Fruit fly (Drosophila melanogaster) Kc167 (cell line): ENCODE measurements around the gene PAN3.

Source experiments
- Myc ChIP-seq: fragments of >200 bp; optimal IDR thresholded peaks from 2 replicates; lab custom pipeline; 2017; ENCODE audit warnings: missing external identifiers
- Sin3A ChIP-seq: fragments of >200 bp; optimal IDR thresholded peaks from 2 replicates; lab custom pipeline; 2018; ENCODE audit warnings: missing external identifiers
- h ChIP-seq: fragments of >200 bp; optimal IDR thresholded peaks from 3 replicates; lab custom pipeline; 2018; ENCODE audit warnings: missing external identifiers
- insv ChIP-seq: fragments of >200 bp; optimal IDR thresholded peaks from 3 replicates; lab custom pipeline; 2018; ENCODE audit warnings: missing external identifiers
- psq ChIP-seq: fragments of >200 bp; optimal IDR thresholded peaks from 2 replicates; lab custom pipeline; 2017; ENCODE audit warnings: missing external identifiers
- ttk ChIP-seq: sonication (Bioruptor generic); optimal IDR thresholded peaks from 2 replicates; lab custom pipeline; 2017; ENCODE audit warnings: missing external identifiers

Gene PAN3

DNA sequence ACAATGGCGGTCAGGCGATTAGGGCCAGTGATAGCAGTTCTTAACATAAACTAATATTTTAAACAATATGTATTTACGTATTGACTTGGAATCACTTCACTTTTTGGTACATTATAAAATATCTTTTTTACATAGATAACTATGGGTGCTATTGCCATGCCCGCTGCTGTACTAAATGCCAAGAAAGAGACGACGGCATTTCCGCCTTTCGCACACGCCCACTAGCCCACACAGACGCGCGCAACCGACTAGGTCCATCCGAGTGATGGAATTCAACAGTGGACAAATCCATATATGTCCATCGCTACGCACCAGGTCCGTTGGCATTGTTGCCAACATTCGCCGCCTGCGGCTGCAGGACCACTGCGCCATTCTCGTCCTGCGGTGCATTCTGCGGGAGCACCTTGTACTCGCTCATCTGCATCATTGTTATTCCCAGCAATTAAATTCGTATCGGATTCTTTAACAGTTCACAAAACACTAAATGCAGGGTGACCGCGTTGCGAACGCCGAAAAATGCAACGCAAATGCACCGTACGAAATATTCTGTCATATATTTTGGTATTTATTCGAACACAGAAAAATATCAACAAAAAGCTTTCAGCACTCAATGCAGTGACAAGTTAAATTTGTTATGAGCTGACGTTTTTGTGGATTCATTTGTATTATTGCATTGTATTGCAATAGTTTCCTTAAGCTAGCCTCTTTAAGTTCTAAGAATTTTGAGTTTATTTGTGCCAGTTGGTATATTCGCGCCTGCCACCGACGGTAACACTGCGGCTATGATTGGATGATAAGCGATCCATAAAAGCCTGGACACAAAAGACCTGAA, 24.4 kb upstream of the PAN3 start, which contains the start of the genes scramb2 and Sk2:
TSS of gene scramb2 (minus strand) at position 488 of the 832 bp plus-strand sequence.
TSS of gene Sk2 (plus strand) at position 763 of the 832 bp plus-strand sequence.
- TF ChIP-seq Myc (lab: Kevin White, UChicago) (no peak), psq (lab: Kevin White, UChicago) (no peak), ttk (lab: Kevin White, UChicago) (no peak), Sin3A (lab: Kevin White, UChicago) (no peak), h (lab: Kevin White, UChicago) (no peak), insv (lab: Kevin White, UChicago) (no peak)

DNA sequence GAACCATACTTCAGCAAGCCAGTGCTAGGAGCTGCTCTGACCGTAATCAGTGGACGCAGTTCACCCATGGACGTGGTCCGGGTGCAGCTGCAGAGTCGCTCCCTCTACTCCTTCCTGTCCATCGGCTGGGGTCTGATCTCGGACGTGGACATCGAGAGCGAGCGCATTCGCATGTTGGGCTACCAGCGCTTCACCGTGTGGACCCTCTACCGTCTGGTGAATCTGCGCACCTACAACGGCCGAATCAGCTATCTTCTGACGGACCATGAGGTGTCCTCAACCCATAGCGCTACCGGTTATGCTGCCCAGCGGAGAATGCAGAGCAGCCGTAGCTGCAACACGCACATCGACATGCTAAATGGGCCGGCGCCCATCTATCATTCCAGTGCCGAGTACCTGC, 22.3 kb upstream of the PAN3 start:
- no peak for TF ChIP-seq Sin3A (lab: Kevin White, UChicago)

DNA sequence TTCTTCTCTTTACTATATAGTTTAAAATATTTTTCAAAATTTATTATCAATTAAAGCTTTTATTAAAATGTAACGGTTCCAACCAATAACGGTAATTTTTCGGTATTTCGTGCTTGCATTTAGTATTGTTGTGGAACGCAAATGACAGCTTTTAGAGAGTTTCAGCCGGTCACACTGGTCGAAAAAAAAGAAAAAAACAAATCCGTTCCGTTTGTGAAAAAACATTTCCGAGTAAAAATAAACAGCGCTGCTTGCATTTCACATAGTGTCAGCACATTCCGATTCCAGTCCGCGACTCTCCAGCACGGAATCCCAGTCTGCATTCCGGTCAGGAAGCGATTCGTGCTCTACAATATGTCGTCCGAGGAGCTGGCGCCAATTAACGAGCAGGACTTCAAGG, 20.7 kb upstream of the PAN3 start, which contains the start of gene CG32485:
TSS of gene CG32485 (plus strand) at position 139 of the 400 bp plus-strand sequence.
- TF ChIP-seq Myc (lab: Kevin White, UChicago) (no peak), ttk (lab: Kevin White, UChicago) (no peak), insv (lab: Kevin White, UChicago) (no peak), psq (lab: Kevin White, UChicago) (no peak), Sin3A (lab: Kevin White, UChicago) (no peak), h (lab: Kevin White, UChicago) (no peak)

DNA sequence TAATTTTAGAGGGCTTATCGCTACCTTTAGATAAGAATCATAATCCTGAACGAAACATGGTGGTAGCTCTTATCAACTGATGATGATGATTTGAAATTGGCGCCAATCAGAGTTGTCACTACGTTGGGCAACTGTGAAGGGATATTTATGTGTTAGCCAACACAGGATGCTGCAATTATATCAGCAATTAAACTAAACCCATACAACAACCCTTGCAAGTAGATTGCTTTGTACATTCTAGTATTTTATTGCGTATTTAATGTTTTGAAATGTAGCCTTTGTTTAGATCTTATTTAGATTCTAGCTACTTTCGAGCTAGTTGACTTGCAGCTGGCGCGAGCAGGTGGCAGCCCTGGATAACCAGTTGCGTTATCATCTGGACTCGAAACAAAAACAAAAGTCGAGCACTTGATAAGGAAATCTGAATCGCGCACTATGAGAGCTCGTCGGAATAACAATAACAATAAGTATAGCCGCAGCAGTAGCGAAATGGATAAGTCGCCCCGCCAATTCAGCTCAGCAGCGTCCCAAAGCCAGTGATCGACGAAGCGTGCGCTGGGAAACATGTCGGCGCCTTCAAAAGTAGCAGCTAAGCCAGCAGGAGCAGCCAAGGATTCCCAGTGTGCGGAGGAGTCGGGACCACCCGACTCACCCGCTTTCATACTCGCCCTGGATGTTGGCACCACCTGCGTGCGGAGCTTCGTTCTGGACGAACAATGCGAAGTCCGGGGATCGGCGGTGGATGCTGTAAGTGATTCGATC, 18.6 kb upstream of the PAN3 start, which contains the start of gene CG1271:
TSS of gene CG1271 (plus strand) at position 405 of the 762 bp plus-strand sequence.
- TF ChIP-seq psq (lab: Kevin White, UChicago) (no peak), Myc (lab: Kevin White, UChicago) (no peak), Sin3A (lab: Kevin White, UChicago) (no peak), ttk (lab: Kevin White, UChicago) (no peak), insv (lab: Kevin White, UChicago) (no peak)

DNA sequence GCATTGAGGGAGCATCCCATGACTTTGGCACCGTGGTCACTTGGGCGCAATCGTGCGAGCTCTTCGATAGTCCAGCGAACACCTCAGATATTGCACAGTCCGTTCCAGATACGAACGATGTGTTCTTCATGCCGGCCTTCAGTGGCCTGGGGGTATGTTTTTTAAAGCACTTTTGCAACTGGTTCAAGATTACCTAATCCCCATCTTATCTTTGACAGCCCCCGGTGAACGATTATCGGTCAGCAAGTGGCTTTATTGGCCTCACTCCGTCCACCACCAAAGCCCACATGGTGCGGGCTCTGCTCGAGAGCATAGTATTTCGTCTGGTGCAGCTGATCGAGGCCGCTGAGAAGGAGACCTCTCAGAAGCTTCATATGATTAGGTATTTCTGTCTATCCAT, 16.8 kb upstream of the PAN3 start:
- no peak for TF ChIP-seq insv (lab: Kevin White, UChicago)
- no peak for TF ChIP-seq Sin3A (lab: Kevin White, UChicago)
- no peak for TF ChIP-seq ttk (lab: Kevin White, UChicago)
- TF ChIP-seq Myc (lab: Kevin White, UChicago): no peak
- no peak for TF ChIP-seq h (lab: Kevin White, UChicago)
- no peak for TF ChIP-seq psq (lab: Kevin White, UChicago)

DNA sequence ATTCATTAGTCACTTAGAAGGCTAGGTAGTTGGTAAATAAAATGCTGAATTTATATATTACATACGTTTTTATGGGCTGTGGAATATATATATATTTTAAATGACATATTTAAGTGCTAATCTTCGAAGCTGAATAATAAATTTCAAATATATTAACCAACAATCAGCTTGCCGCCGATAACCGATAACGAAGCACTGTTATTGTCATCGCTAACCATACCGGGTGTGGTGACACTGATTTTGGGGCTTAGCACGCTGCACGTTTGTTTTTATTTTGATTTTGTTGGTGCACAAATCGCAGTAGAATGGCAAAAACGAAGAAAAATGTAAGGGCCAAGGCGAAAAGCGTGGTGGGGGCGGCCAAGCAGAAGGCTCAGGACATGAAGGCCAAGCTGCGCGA, 16.1 kb upstream of the PAN3 start, which contains the start of gene CG16753:
TSS of gene CG16753 (plus strand) at position 229 of the 400 bp plus-strand sequence.
- TF ChIP-seq h (lab: Kevin White, UChicago) (no peak), psq (lab: Kevin White, UChicago) (no peak), ttk (lab: Kevin White, UChicago) (no peak), insv (lab: Kevin White, UChicago) (no peak), Myc (lab: Kevin White, UChicago) (no peak), Sin3A (lab: Kevin White, UChicago) (no peak)

DNA sequence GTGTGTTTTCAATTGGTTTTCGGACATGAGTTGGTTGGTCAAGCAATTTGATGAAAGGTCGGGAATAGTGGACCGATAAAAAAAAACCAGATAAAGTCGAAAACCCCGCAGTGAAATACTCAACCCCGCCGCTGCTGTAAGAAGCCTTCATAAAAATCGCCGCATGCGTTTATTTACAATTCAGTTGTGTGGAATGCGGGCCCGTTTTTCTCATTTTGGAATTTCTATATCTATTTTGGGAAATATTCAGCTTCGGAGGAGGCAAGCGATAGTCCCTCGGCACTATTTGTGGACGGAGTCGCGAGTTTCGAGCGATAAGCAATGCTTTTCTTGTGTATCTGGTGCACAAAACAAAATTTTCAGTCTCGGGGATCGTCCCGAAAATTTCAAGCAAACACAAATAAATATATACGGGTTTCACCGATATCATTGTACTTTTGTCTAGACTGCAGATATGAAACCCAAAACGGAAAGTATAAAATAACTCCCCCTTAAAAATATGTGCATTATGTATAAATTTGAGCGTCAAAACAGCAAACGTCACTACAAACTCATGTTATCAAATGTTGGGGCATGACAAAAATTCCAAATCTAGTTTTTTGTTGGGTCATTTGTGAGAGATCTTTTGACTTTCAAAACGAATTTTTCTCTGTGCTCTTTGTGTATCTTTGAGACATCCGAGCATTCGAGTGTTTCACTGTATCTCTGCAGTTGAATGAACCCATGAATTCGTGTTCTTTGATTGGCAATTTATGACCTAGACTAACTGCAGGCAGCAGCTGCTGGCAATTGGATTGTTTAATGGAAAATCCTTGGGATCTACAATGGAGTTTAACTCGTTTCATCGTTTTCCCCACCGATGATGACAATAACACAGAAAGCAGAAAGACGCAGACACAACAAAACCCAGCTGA, 11.7 kb upstream of the PAN3 start:
- TF ChIP-seq ttk (lab: Kevin White, UChicago) (no peak), Myc (lab: Kevin White, UChicago) (no peak), psq (lab: Kevin White, UChicago) (no peak), insv (lab: Kevin White, UChicago) (no peak), h (lab: Kevin White, UChicago) (no peak)

DNA sequence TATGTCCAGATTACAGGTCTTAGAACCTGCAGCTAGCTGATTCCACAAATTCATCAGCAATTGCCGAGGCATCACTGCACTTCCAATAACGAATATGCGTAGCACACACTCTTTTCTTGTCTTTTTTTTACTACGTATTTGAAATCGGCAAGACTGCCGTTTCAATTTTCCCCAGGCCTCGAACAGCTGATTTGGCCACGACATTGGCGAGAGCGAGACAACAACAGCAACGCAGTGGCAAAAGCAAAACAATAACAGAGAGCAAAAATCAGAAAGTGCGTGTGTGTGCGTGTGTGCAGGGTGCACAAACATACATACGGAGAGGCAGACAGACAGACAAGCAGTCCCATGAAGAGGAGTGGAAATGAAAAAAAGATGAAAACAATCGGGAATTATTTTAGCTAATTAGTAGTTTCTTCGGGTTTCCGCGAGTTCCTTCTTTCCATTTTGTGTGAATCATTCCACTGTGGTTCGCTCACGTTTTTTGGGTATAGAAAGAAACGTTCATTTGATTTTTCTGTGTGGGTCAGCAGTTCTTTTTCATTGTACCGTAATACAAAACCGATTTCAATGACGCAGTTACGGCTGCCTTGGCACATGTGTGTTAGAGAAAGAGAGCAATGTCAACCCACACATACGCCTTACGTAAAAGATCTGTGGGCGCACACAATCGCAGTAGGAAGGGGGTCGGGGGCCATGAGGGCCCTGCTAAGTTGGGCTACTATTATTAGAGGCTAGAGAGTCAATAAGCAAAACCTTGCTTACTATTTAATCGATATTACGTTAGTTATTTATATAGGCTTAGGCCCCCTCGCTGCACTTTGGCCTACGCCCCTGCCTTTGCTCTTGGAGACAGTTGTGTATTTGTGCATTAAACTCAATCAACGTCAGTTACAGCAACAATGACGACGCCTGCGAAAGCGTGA, 10.6 kb upstream of the PAN3 start:
- TF ChIP-seq psq (lab: Kevin White, UChicago) (no peak), Sin3A (lab: Kevin White, UChicago) (no peak), h (lab: Kevin White, UChicago) (peak; percentile 30)

DNA sequence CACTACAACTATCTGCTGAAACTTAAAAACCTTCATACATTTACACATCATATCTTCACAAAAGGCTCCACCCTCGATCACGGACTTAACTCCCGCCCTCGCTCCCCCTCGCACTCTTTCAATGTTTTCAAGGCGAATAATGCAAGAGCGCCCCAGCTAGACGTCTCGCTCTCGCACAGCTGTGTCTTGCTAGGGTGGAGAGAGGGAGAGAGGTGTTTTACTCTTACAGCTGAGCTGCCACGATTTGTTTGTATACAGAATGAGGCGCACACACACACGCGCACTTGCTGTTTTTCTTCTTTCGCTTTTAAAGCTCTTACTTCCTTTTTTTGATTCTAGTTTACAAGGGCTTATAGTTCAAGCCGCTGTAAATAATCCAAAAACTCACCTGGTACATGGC, 1.2 kb upstream of the PAN3 start:
- no peak for TF ChIP-seq ttk (lab: Kevin White, UChicago)
- TF ChIP-seq psq (lab: Kevin White, UChicago): no peak
- no peak for TF ChIP-seq Myc (lab: Kevin White, UChicago)
- TF ChIP-seq insv (lab: Kevin White, UChicago): no peak
- TF ChIP-seq Sin3A (lab: Kevin White, UChicago): no peak
- TF ChIP-seq h (lab: Kevin White, UChicago): no peak
